Fruit fly (Drosophila melanogaster) whole organism, embryonic: ENCODE results near the gene CG32544.

Source experiments
- ATbp ChIP-seq: fragments of 200-800 bp; sonication (Bioruptor generic); optimal IDR thresholded peaks from 2 replicates; lab custom pipeline; 2017; ENCODE audit warnings: missing biosample characterization, mild to moderate bottlenecking, missing genetic modification characterization, missing genetic modification reagents
- Ada2b ChIP-seq: fragments of 200-800 bp; sonication (Bioruptor generic); IDR thresholded peaks from 2 replicates; pipeline ENCODE4 v1.3.6; 2022; ENCODE audit warnings: missing biosample characterization, missing genetic modification characterization
- Aef1 ChIP-seq: fragments of 200-800 bp; sonication (Bioruptor generic); IDR thresholded peaks from 3 replicates; pipeline ENCODE4 v1.3.6; 2022; ENCODE audit warnings: missing biosample characterization, missing genetic modification characterization
- CG10431 ChIP-seq: fragments of 200-800 bp; sonication (Bioruptor generic); optimal IDR thresholded peaks from 3 replicates; lab custom pipeline; 2018; ENCODE audit warnings: missing biosample characterization, mild to moderate bottlenecking, missing genetic modification characterization
- CG11723 ChIP-seq: fragments of 200-800 bp; sonication (Bioruptor generic); optimal IDR thresholded peaks from 2 replicates; lab custom pipeline; 2017; ENCODE audit warnings: missing biosample characterization, mild to moderate bottlenecking, missing genetic modification characterization
- CG12744 ChIP-seq: fragments of 200-800 bp; sonication (Bioruptor generic); optimal IDR thresholded peaks from 2 replicates; lab custom pipeline; 2016; ENCODE audit warnings: missing biosample characterization, missing genetic modification characterization
- CG17829 ChIP-seq: fragments of 200-800 bp; optimal IDR thresholded peaks from 2 replicates; lab custom pipeline; 2019; ENCODE audit warnings: missing biosample characterization, mild to moderate bottlenecking, missing genetic modification characterization, moderate library complexity
- CG18619 ChIP-seq: fragments of 200-800 bp; sonication (Bioruptor generic); optimal IDR thresholded peaks from 3 replicates; lab custom pipeline; 2017; ENCODE audit warnings: missing biosample characterization, mild to moderate bottlenecking, missing genetic modification characterization
- CG2199 ChIP-seq: fragments of 200-800 bp; sonication (Bioruptor generic); IDR thresholded peaks from 3 replicates; pipeline ENCODE4 v1.3.6; 2022; ENCODE audit warnings: missing biosample characterization, missing genetic modification characterization
- CG31224 ChIP-seq: fragments of 200-800 bp; sonication (Bioruptor generic); IDR thresholded peaks from 2 replicates; pipeline ENCODE4 v1.3.6; 2022; ENCODE audit warnings: missing biosample characterization, missing genetic modification characterization
- CG33557 ChIP-seq: fragments of 200-800 bp; sonication (Bioruptor generic); optimal IDR thresholded peaks from 2 replicates; lab custom pipeline; 2019; ENCODE audit warnings: missing biosample characterization, mild to moderate bottlenecking, missing genetic modification characterization, moderate library complexity
- CG3838 ChIP-seq: fragments of 200-800 bp; sonication (Bioruptor generic); optimal IDR thresholded peaks from 3 replicates; lab custom pipeline; 2016; ENCODE audit warnings: missing biosample characterization, missing genetic modification characterization
- CG4328 ChIP-seq: fragments of 200-800 bp; sonication (Bioruptor generic); optimal IDR thresholded peaks from 3 replicates; lab custom pipeline; 2017; ENCODE audit warnings: missing biosample characterization, missing genetic modification reagents, missing genetic modification characterization
- CG6175 ChIP-seq: fragments of 200-800 bp; sonication (Bioruptor generic); IDR thresholded peaks from 3 replicates; pipeline ENCODE4 v1.3.6; 2022; ENCODE audit warnings: missing biosample characterization, missing genetic modification characterization
- CG7556 ChIP-seq: fragments of 200-800 bp; sonication (Bioruptor generic); optimal IDR thresholded peaks from 2 replicates; lab custom pipeline; 2017; ENCODE audit warnings: missing biosample characterization, mild to moderate bottlenecking, missing genetic modification characterization
- CG9727 ChIP-seq: fragments of 200-800 bp; sonication (Bioruptor generic); optimal IDR thresholded peaks from 3 replicates; lab custom pipeline; 2017; ENCODE audit warnings: missing biosample characterization, mild to moderate bottlenecking, missing genetic modification characterization
- CG9817 ChIP-seq: fragments of 200-800 bp; sonication (Bioruptor generic); optimal IDR thresholded peaks from 2 replicates; lab custom pipeline; 2018; ENCODE audit warnings: missing biosample characterization, mild to moderate bottlenecking, missing genetic modification characterization, moderate library complexity
- CG9876 ChIP-seq: fragments of 200-800 bp; sonication (Bioruptor generic); optimal IDR thresholded peaks from 2 replicates; lab custom pipeline; 2016; ENCODE audit warnings: missing biosample characterization, missing genetic modification characterization
- CoRest ChIP-seq: fragments of 200-800 bp; sonication (Bioruptor generic); optimal IDR thresholded peaks from 3 replicates; lab custom pipeline; 2018; ENCODE audit warnings: missing biosample characterization, mild to moderate bottlenecking, missing genetic modification characterization, moderate library complexity
- Doc3 ChIP-seq: fragments of 200-800 bp; sonication (Bioruptor generic); IDR thresholded peaks from 3 replicates; pipeline ENCODE4 v1.3.6; 2022; ENCODE audit warnings: missing biosample characterization, missing genetic modification characterization; ENCODE audit not compliant: partially characterized antibody
- Gsc ChIP-seq: fragments of 200-800 bp; sonication (Bioruptor generic); IDR thresholded peaks from 2 replicates; pipeline ENCODE4 v1.3.6; 2022; ENCODE audit warnings: missing biosample characterization, missing genetic modification characterization
- HmgZ ChIP-seq: fragments of 200-800 bp; sonication (Bioruptor generic); optimal IDR thresholded peaks from 2 replicates; lab custom pipeline; 2018; ENCODE audit warnings: missing biosample characterization, mild to moderate bottlenecking, missing genetic modification characterization
- Hmr ChIP-seq: fragments of 200-800 bp; sonication (Bioruptor generic); optimal IDR thresholded peaks from 3 replicates; lab custom pipeline; 2017; ENCODE audit warnings: mild to moderate bottlenecking, missing biosample characterization, missing genetic modification reagents, missing genetic modification characterization
- Lim3 ChIP-seq: fragments of 200-800 bp; sonication (Bioruptor generic); IDR thresholded peaks from 2 replicates; pipeline ENCODE4 v1.3.6; 2022; ENCODE audit warnings: missing biosample characterization, missing genetic modification characterization
- Lpt ChIP-seq: fragments of >200 bp; optimal IDR thresholded peaks from 2 replicates; lab custom pipeline; 2018; ENCODE audit warnings: missing biosample characterization, missing genetic modification characterization
- Meics ChIP-seq: fragments of 200-800 bp; sonication (Bioruptor generic); optimal IDR thresholded peaks from 2 replicates; lab custom pipeline; 2017; ENCODE audit warnings: missing biosample characterization, mild to moderate bottlenecking, missing genetic modification characterization
- Nf-YB ChIP-seq: fragments of 200-800 bp; sonication (Bioruptor generic); optimal IDR thresholded peaks from 3 replicates; lab custom pipeline; 2019; ENCODE audit warnings: missing biosample characterization, mild to moderate bottlenecking, missing genetic modification characterization, moderate library complexity
- Oli ChIP-seq: fragments of 200-800 bp; sonication (Bioruptor generic); optimal IDR thresholded peaks from 2 replicates; lab custom pipeline; 2018; ENCODE audit warnings: missing biosample characterization, mild to moderate bottlenecking, missing genetic modification characterization, moderate library complexity
- ac ChIP-seq: fragments of 200-800 bp; sonication (Bioruptor generic); optimal IDR thresholded peaks from 3 replicates; lab custom pipeline; 2017; ENCODE audit warnings: missing biosample characterization, mild to moderate bottlenecking, missing genetic modification characterization
- bcd ChIP-seq: fragments of 200-800 bp; sonication (Bioruptor generic); optimal IDR thresholded peaks from 2 replicates; lab custom pipeline; 2017; ENCODE audit warnings: missing biosample characterization, mild to moderate bottlenecking, missing genetic modification characterization
- br ChIP-seq: fragments of >200 bp; optimal IDR thresholded peaks from 2 replicates; lab custom pipeline; 2017
- dm ChIP-seq: fragments of 200-800 bp; sonication (Bioruptor generic); optimal IDR thresholded peaks from 3 replicates; lab custom pipeline; 2016; ENCODE audit warnings: missing biosample characterization, missing genetic modification characterization
- dmrt11E ChIP-seq: fragments of 200-800 bp; sonication (Bioruptor generic); optimal IDR thresholded peaks from 3 replicates; lab custom pipeline; 2018; ENCODE audit warnings: missing biosample characterization, mild to moderate bottlenecking, missing genetic modification characterization, moderate library complexity
- ems ChIP-seq: fragments of 200-800 bp; sonication (Bioruptor generic); optimal IDR thresholded peaks from 3 replicates; lab custom pipeline; 2016; ENCODE audit warnings: missing biosample characterization, missing genetic modification characterization
- esg ChIP-seq: fragments of 200-800 bp; sonication (Bioruptor generic); conservative IDR thresholded peaks from 2 replicates; pipeline ENCODE4 v1.3.6; 2022; ENCODE audit warnings: missing biosample characterization, missing genetic modification characterization
- gcm ChIP-seq: fragments of 200-800 bp; sonication (Bioruptor generic); optimal IDR thresholded peaks from 2 replicates; lab custom pipeline; 2019; ENCODE audit warnings: missing biosample characterization, mild to moderate bottlenecking, missing genetic modification characterization, moderate library complexity
- gro ChIP-seq: fragments of 200-800 bp; sonication (Bioruptor generic); optimal IDR thresholded peaks from 2 replicates; lab custom pipeline; 2016; ENCODE audit warnings: missing biosample characterization, missing genetic modification characterization
- jigr1 ChIP-seq: fragments of 200-800 bp; sonication (Bioruptor generic); IDR thresholded peaks from 3 replicates; pipeline ENCODE4 v1.3.6; 2022; ENCODE audit warnings: missing biosample characterization, missing genetic modification characterization
- ken ChIP-seq: fragments of 200-800 bp; sonication (Bioruptor generic); IDR thresholded peaks from 3 replicates; pipeline ENCODE4 v1.3.6; 2022; ENCODE audit warnings: missing biosample characterization, missing genetic modification characterization
- lov ChIP-seq, 2 experiments: fragments of 200-800 bp in 1 of 2; fragments of >200 bp in 1 of 2; sonication (Bioruptor generic) in 1 of 2; IDR thresholded peaks in 1 of 2; optimal IDR thresholded peaks in 1 of 2; 2 replicates in 1 of 2; 3 replicates in 1 of 2; pipeline versions ENCODE4 v1.3.6 to Lab custom; 2017 to 2022; ENCODE audit warnings: missing biosample characterization in 1 of 2, missing genetic modification characterization in 1 of 2
- org-1 ChIP-seq: fragments of 200-800 bp; sonication (Bioruptor generic); optimal IDR thresholded peaks from 2 replicates; lab custom pipeline; 2017; ENCODE audit warnings: missing biosample characterization, missing genetic modification characterization
- repo ChIP-seq: fragments of 200-800 bp; sonication (Bioruptor generic); optimal IDR thresholded peaks from 2 replicates; lab custom pipeline; 2016; ENCODE audit warnings: missing biosample characterization, missing genetic modification characterization
- ro ChIP-seq: fragments of 200-800 bp; sonication (Bioruptor generic); IDR thresholded peaks from 2 replicates; pipeline ENCODE4 v1.3.6; 2022; ENCODE audit warnings: missing biosample characterization, missing genetic modification characterization
- sc ChIP-seq, 3 experiments: fragments of >200 bp in 2 of 3; fragments of 200-800 bp in 1 of 3; sonication (Bioruptor generic) in 1 of 3; optimal IDR thresholded peaks; 2 replicates in 2 of 3; 3 replicates in 1 of 3; lab custom pipeline; 2017; ENCODE audit warnings: mild to moderate bottlenecking in 1 of 3, missing biosample characterization in 1 of 3, missing genetic modification characterization in 1 of 3, missing genetic modification reagents in 1 of 3
- sim ChIP-seq: fragments of 200-800 bp; sonication (Bioruptor generic); IDR thresholded peaks from 2 replicates; pipeline ENCODE4 v1.3.6; 2022; ENCODE audit warnings: missing biosample characterization, missing genetic modification characterization
- stwl ChIP-seq: fragments of 200-800 bp; sonication (Bioruptor generic); optimal IDR thresholded peaks from 3 replicates; lab custom pipeline; 2018; ENCODE audit warnings: missing biosample characterization, mild to moderate bottlenecking, missing genetic modification characterization, moderate library complexity
- sug ChIP-seq: fragments of 200-800 bp; optimal IDR thresholded peaks from 2 replicates; lab custom pipeline; 2019; ENCODE audit warnings: missing biosample characterization, mild to moderate bottlenecking, missing genetic modification characterization, moderate library complexity
- trem ChIP-seq: fragments of 200-800 bp; optimal IDR thresholded peaks from 3 replicates; lab custom pipeline; 2019; ENCODE audit warnings: missing biosample characterization, mild to moderate bottlenecking, missing genetic modification characterization, moderate library complexity
- ttk ChIP-seq: fragments of 200-800 bp; sonication (Bioruptor generic); IDR thresholded peaks from 2 replicates; pipeline ENCODE4 v2.1.2; 2022; ENCODE audit warnings: missing biosample characterization, missing genetic modification characterization
- wdn ChIP-seq: fragments of 200-800 bp; sonication (Bioruptor generic); IDR thresholded peaks from 2 replicates; pipeline ENCODE4 v1.3.6; 2022; ENCODE audit warnings: missing biosample characterization, missing genetic modification characterization
- wor ChIP-seq: fragments of 200-800 bp; sonication (Bioruptor generic); IDR thresholded peaks from 2 replicates; pipeline ENCODE4 v1.3.6; 2022; ENCODE audit warnings: missing biosample characterization, missing genetic modification characterization

The CG32544 gene

dm6 chrX:18837046-18837445 lies 23.0 kb upstream of the CG32544 start (continued):
- TF ChIP-seq sug: peak; percentile 62
- no peak for TF ChIP-seq CG12744 (GFP tag; lab: Kevin White, UChicago)
- peak; percentile 46 for TF ChIP-seq CG9817 (tag; lab: Kevin White, UChicago)
- peak; percentile 7 for TF ChIP-seq Hmr (GFP tag; lab: Kevin White, UChicago)
- 0 out of 2 replicates have a peak, but pooled peaks have one; percentile 30 for TF ChIP-seq wor (GFP tag; lab: Robert Waterston, UW)
- TF ChIP-seq Lpt (GFP tag; lab: Kevin White, UChicago): no peak
- no peak for TF ChIP-seq ac (GFP tag; lab: Kevin White, UChicago)
- no peak for TF ChIP-seq CG33557 (GFP tag; lab: Kevin White, UChicago)
- no peak for TF ChIP-seq CG3838 (GFP tag; lab: Kevin White, UChicago)
- peak; percentile 42 for TF ChIP-seq dmrt11E (tag; lab: Kevin White, UChicago)
- no peak for TF ChIP-seq sc (optimal IDR thresholded peaks at IDR 0.05; lab: Kevin White, UChicago)
- no peak for TF ChIP-seq sc (GFP tag; optimal IDR thresholded peaks at IDR 0.05; lab: Kevin White, UChicago)
- TF ChIP-seq ttk (GFP tag; lab: Robert Waterston, UW): 0 out of 2 replicates have a peak, but pooled peaks have one; percentile 22
- no peak for TF ChIP-seq repo
- TF ChIP-seq Meics (GFP tag; lab: Kevin White, UChicago): no peak
- TF ChIP-seq ken (GFP tag; lab: Robert Waterston, UW): peak; percentile 42; the same call in 1 of the 3 replicates
- TF ChIP-seq dm (GFP tag; lab: Kevin White, UChicago): peak; percentile 14
- no peak for TF ChIP-seq CG31224 (GFP tag; lab: Robert Waterston, UW)
- TF ChIP-seq CG7556 (GFP tag; lab: Kevin White, UChicago): peak; percentile 12
- no peak for TF ChIP-seq CG2199 (GFP tag; lab: Robert Waterston, UW)
- TF ChIP-seq bcd (GFP tag; lab: Kevin White, UChicago): no peak
- TF ChIP-seq CG11723 (GFP tag; lab: Kevin White, UChicago): peak; percentile 10
- TF ChIP-seq Nf-YB: no peak
- no peak for TF ChIP-seq lov (optimal IDR thresholded peaks at IDR 0.05; lab: Kevin White, UChicago)
- TF ChIP-seq lov (GFP tag; IDR thresholded peaks at IDR 0.05; lab: Robert Waterston, UW): no peak
- no peak for TF ChIP-seq stwl
- no peak for TF ChIP-seq ems (GFP tag; lab: Kevin White, UChicago)
- TF ChIP-seq CG4328: no peak
- no peak for TF ChIP-seq br (lab: Kevin White, UChicago)
- TF ChIP-seq esg (GFP tag; lab: Robert Waterston, UW): peak; percentile 59
- peak; percentile 44 for TF ChIP-seq Oli (tag; lab: Kevin White, UChicago)
- no peak for TF ChIP-seq sim (GFP tag; lab: Robert Waterston, UW)
- peak; percentile 72; the same call in 1 of the 3 replicates for TF ChIP-seq jigr1 (GFP tag; lab: Robert Waterston, UW)
- TF ChIP-seq Gsc (GFP tag; lab: Robert Waterston, UW): no peak
- TF ChIP-seq CG6175 (GFP tag; lab: Robert Waterston, UW): no peak
- TF ChIP-seq Doc3 (GFP tag; lab: Robert Waterston, UW): no peak
- no peak for TF ChIP-seq Aef1 (GFP tag; lab: Robert Waterston, UW)
- no peak for TF ChIP-seq CG10431
- peak; percentile 3 for TF ChIP-seq CG18619 (GFP tag; lab: Kevin White, UChicago)
- TF ChIP-seq trem: no peak
- TF ChIP-seq wdn (GFP tag; lab: Robert Waterston, UW): no peak
- peak; percentile 10 for TF ChIP-seq gcm (GFP tag; lab: Kevin White, UChicago)
- TF ChIP-seq org-1: peak; percentile 2
- TF ChIP-seq CG9876 (GFP tag; lab: Kevin White, UChicago): no peak
- TF ChIP-seq ro (GFP tag; lab: Robert Waterston, UW): 0 out of 2 replicates have a peak, but pooled peaks have one; percentile 22
- TF ChIP-seq CG9727 (GFP tag; lab: Kevin White, UChicago): no peak
- no peak for TF ChIP-seq Ada2b (GFP tag; lab: Robert Waterston, UW)
- TF ChIP-seq HmgZ (tag; lab: Kevin White, UChicago): peak; percentile 43
- TF ChIP-seq Lim3 (GFP tag; lab: Robert Waterston, UW): peak; percentile 33; the same call in 1 of the 2 replicates
- TF ChIP-seq ATbp (GFP tag; lab: Kevin White, UChicago): peak; percentile 20
- peak; percentile 68 for TF ChIP-seq CoRest (tag; lab: Kevin White, UChicago)
- TF ChIP-seq CG17829 (tag; lab: Kevin White, UChicago): peak; percentile 43
- TF ChIP-seq gro: no peak
